Fruit fly (Drosophila melanogaster) S2 (cell line): ENCODE results near the gene sima.

ENCODE experiments used
- CG8478 ChIP-seq: fragments of >200 bp; optimal IDR thresholded peaks from 2 replicates; lab custom pipeline; 2018
- CTCF ChIP-seq, 2 experiments: fragments of >200 bp; optimal IDR thresholded peaks; 2 replicates each; lab custom pipeline; 2018

DNA sequence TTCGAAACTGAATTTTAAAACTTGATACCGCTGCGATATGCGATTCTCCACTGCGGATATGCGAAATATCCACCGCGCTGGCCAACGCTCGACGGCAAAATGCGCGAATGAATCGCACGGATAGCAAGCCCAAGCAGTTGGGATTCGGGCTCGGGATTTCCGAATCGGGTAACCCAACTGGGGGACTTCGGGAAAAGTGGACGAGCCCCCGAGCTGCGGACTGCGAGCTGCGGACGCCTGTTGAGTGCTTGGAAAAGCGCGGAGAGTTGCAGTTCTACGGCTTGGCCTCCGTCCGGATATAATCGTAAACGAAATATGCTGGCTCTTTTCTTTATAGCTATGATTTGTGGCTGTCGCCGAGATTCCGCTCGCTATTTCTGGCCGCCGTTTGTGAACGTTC is 91.4 kb downstream of the sima start, which contains the start of gene AdoR:
- TF ChIP-seq CG8478 (no peak), CTCF (optimal IDR thresholded peaks at IDR 0.05; lab: Kevin White, UChicago) (no peak)
